Fruit fly (Drosophila melanogaster) Kc167 (cell line): Measurements from ENCODE around the gene CG7840.

Experiments used
- Myc ChIP-seq: fragments of >200 bp; optimal IDR thresholded peaks from 2 replicates; lab custom pipeline; 2017; ENCODE audit warnings: missing external identifiers
- Sin3A ChIP-seq: fragments of >200 bp; optimal IDR thresholded peaks from 2 replicates; lab custom pipeline; 2018; ENCODE audit warnings: missing external identifiers
- h ChIP-seq: fragments of >200 bp; optimal IDR thresholded peaks from 3 replicates; lab custom pipeline; 2018; ENCODE audit warnings: missing external identifiers
- insv ChIP-seq: fragments of >200 bp; optimal IDR thresholded peaks from 3 replicates; lab custom pipeline; 2018; ENCODE audit warnings: missing external identifiers
- psq ChIP-seq: fragments of >200 bp; optimal IDR thresholded peaks from 2 replicates; lab custom pipeline; 2017; ENCODE audit warnings: missing external identifiers
- ttk ChIP-seq: sonication (Bioruptor generic); optimal IDR thresholded peaks from 2 replicates; lab custom pipeline; 2017; ENCODE audit warnings: missing external identifiers

CG7840 gene

DNA sequence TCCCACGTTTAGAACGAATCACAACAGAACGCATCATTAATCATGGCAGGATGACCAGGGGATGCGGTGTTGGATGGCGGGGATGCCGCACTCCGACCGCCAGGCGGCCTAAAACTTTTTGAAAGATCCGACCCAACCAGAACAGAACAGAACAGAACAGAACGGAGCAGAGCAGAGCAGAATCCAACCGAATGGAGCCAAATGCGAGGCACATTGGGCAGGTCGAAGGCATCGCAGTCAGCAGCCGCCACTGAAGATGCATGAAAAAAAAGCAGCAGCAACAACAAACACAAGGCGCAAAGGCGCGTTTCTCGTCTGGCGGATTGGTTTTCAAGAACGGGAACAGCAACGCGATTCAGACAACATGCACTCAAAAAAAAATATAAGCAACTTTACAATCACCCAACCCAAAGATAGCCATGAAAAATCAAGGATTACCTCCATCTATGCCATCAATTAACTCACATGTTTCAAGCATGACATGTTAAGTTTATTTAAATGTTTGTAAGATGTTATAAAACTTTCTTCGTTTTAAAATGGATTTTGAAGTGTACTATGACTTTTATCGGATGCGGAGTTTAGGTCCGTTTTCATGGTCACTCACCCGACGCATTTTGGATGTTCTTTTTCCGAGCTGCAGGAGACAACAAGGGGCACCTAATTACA is 25.9 kb upstream of the CG7840 start:
- no peak for TF ChIP-seq insv
- TF ChIP-seq h (lab: Kevin White, UChicago) = no peak
- no peak for TF ChIP-seq psq (lab: Kevin White, UChicago)
- TF ChIP-seq ttk (lab: Kevin White, UChicago) = no peak
- TF ChIP-seq Sin3A (lab: Kevin White, UChicago) = no peak
- TF ChIP-seq Myc (lab: Kevin White, UChicago) = no peak

DNA sequence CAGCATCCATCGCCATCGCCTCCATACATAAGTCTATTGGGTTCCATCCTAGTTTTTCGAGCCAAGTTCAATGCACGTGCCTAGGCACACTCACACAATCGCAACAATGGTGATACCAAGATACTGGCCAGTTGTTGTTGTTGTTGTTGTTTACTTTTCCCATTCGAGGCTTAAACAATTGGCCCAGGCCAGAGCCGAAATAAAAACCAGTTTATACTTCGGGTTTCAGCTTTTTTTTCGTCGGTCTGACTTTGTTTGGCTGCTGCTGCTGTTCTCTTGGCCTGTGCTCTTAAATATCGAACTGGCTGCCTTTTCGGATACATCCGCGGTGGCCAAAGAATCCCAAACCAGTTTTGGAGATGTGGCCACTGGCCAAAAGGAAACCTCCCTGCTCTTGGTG is 25.2 kb upstream of the CG7840 start:
- TF ChIP-seq insv (no peak), h (lab: Kevin White, UChicago) (no peak), Myc (lab: Kevin White, UChicago) (no peak), ttk (lab: Kevin White, UChicago) (no peak), Sin3A (lab: Kevin White, UChicago) (no peak), psq (lab: Kevin White, UChicago) (no peak)

DNA sequence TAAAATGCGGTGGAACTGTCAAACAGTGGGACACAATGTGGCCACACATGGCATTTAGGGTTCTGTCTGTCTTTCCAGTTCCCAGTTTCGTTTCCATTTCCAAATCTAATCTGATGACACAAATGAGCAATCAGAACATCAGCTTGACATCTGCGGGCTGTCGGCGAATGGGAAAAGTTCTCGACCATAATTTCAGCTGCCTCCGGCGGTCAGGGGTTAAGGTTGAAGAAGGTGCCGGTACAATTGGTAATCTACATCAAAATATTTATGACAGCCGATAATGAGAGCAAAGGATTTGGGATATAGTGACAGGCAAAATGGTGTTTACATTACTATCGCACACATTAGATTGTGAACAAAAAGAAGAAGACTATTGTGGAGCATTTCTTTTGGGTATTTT is 23.5 kb upstream of the CG7840 start:
- no peak for TF ChIP-seq insv
- TF ChIP-seq Sin3A (lab: Kevin White, UChicago) = no peak
- TF ChIP-seq ttk (lab: Kevin White, UChicago) = no peak
- no peak for TF ChIP-seq h (lab: Kevin White, UChicago)
- TF ChIP-seq psq (lab: Kevin White, UChicago) = no peak
- no peak for TF ChIP-seq Myc (lab: Kevin White, UChicago)

DNA sequence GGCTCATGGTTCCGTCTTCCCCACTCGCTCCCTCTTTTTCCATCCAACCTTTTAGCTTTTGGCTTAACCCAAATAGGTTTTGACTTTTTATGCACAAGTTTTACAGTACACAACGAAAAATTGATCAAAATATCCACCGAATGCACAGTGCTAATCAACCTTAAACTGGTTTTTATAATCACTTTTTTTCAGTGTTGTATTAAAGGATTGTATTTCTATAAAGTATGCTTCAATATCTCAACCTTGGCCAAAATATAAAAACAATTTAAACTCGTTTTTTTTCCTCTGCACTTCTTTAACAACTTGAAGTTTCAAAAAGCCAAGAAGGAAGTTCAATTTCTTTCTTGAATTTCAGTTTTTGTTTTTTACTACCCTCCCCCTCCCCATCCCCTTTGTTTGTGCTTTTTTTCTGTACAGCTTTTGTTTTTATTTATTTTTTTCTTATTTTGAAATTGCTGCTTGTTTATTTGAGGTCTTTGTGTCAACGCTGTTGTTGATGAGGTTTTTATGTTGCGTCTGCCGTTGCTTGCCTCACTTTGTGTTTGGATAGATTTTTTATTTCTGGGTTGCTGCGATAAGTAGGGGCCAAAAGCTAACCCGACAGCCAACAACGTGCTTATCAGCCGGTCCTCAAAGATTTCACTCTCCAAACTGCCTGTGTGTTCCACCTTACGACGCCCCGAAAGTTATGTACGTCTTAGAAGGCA is 20.3 kb upstream of the CG7840 start:
- TF ChIP-seq psq (lab: Kevin White, UChicago) (no peak), Myc (lab: Kevin White, UChicago) (no peak), Sin3A (lab: Kevin White, UChicago) (no peak), ttk (lab: Kevin White, UChicago) (no peak), h (lab: Kevin White, UChicago) (no peak), insv (no peak)

DNA sequence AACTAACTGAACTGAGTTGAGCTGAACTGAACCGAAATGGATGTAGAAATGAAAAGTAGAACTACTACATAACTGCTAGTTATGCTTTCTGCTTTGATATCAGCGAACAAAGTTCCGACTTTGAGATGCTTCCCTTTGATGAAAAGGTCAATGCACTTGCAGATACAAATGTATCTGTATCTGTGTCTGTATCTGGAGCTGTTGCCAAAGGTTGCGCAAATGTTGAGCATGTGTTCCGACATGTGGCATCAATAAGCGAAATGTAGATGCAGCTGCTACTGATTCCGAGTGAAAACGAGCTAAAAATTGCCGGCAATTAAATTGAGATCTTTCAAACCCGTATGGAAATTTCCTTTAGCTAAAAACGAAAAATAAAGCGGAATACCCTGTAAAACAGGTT is 18.8 kb upstream of the CG7840 start:
- TF ChIP-seq insv (no peak), Sin3A (lab: Kevin White, UChicago) (no peak), Myc (lab: Kevin White, UChicago) (no peak), psq (lab: Kevin White, UChicago) (no peak)

DNA sequence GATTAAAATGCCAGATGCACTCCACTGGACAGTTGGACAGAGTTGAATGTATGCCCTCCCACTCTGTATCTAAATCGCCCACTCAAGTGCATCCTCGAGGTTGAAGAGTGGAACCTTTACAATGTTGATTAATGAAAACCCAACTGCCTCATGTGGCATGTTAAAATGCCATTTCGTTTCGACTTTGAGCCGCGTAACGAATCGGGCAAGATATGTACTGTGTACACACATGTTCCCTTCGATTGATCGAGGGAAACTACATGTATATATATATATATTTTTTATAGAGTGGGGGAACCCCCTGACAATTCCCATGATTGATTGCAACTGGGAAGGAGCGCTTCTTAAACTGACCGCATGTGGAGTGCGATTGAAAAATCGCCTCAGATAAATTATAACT is 17.3 kb upstream of the CG7840 start:
- no peak for TF ChIP-seq insv
- no peak for TF ChIP-seq h (lab: Kevin White, UChicago)
- no peak for TF ChIP-seq psq (lab: Kevin White, UChicago)
- no peak for TF ChIP-seq Myc (lab: Kevin White, UChicago)
- TF ChIP-seq ttk (lab: Kevin White, UChicago) = no peak
- TF ChIP-seq Sin3A (lab: Kevin White, UChicago) = no peak

DNA sequence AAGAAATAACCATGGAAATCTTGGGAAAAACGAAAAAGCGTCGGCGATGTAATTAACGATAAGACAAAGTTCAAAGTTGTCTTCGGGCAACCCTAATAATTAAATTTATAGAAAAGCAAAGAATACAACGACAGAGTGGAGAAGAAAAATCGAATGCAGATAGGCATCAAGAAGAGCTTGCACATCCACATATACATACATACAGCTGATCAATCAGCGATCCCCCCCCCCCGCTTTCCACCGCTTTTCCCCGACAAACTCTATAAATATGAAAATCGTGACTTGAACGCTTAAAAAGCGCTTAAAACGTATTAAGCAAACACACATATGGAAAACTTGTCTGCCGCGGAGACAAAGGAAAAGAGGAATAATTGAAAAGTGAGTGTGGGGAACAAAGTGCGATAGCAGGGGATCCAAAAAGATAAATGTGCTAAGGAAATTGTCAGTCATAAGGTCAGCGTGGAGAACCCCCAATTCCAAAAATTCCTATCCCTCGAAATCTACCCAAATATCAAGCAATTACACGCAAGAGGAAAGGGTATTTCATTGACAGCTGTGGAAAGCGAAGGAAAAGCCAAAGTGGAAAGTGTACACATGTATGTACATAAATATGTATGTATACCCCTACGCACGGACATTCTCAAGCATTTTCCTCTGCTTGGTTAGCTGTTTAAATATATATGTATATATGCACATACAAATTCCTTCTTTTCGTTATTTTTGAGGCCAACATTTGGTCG is 15.9 kb upstream of the CG7840 start:
- TF ChIP-seq Sin3A (lab: Kevin White, UChicago) = no peak
- no peak for TF ChIP-seq psq (lab: Kevin White, UChicago)

DNA sequence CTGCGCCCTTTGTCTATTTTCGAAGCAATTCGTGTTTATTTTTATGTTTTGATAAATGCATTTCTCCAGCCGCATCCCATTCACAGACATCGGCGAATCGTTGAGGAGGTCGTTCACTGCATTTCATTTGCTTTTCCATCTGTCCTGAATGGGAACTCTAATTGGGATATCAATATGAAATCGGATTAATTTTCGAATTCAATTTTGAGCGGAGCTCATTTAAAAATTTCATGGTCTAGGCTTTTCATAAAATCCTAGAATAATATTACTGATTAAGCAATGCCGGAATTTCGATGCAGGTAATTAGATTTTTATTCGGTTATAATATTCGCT is 15.3 kb upstream of the CG7840 start:
- TF ChIP-seq ttk (lab: Kevin White, UChicago) = no peak

DNA sequence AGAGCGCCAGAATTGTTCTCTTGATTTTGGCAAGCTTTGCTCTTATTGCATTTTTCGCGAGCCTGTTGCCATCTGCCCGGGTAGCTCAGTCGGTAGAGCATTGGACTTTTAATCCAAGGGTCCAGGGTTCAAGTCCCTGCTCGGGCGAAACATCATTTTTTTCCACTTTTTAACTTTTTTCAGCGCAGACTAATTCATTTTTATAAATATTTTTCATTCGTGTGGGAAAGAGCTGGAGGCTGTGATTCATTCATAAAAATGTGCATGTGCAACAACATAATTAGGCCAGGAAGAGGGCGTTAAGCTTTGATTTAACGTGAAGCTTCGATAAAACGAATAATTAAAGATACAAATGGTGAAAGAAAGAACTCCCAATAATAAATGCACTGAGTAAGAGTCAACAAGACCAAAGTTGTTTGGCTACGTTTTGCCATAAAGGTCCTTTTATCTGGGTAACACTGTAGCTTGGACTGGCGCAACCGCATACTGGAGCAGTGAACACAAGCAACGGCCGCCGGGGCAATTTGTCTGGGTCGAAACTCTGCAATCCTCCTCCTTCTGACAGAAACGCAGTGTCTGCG is 14.6 kb upstream of the CG7840 start:
- TF ChIP-seq psq (lab: Kevin White, UChicago) (no peak), Sin3A (lab: Kevin White, UChicago) (no peak)

DNA sequence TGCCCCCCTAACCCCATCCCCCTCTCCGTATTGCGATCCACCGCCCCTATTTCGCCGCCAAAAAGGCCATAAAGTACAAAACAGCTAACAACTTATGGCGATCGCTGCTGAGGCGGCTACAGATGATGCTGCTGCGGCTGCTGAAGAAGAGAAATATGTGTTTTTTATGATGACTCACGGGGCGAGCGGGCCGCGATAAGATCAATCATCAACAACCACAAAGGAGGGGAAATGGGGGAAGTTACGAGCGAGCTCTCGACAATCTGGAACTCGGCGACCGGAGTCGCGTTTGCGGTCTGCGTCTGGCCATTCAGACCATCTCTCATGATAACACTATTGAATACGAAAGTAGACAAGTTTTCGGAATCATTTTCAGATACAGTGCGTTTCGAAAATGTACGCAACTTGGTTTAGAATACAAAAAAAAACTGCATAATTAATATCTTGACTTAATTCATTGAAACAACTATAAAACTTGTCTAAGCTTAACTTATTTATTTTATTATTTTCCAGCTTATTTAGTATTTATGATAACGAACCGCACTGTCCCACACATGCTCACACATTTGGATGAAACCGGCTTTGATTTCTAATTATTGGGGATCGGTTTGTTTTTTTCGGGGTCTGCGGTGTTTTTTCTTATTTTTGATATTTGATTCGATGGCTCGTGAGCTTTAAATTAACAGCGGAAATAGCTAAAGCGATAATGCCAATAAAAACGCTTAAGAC is 13.1 kb upstream of the CG7840 start:
- TF ChIP-seq psq (lab: Kevin White, UChicago) (no peak), insv (no peak), Myc (lab: Kevin White, UChicago) (no peak)

DNA sequence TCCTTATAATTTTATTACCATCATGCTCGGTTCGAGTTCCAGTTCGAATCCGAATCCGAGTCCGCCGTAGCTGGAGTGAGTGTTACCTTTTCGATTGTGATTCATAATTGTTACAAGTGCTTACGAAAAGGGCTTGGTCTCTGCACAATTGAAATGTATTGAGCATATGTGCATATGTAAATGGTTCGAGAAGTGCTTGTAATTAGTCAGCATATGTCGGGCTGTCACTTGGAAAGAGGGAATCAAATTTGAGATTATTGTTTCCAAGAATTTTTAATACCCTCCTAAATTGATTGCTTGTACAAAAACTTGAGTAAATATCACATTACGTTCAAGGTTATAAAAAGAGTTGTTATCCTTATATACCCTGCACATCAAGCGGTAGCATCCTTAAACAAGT is 11.9 kb upstream of the CG7840 start:
- TF ChIP-seq Sin3A (lab: Kevin White, UChicago) (no peak), h (lab: Kevin White, UChicago) (no peak), insv (no peak), Myc (lab: Kevin White, UChicago) (no peak), ttk (lab: Kevin White, UChicago) (no peak), psq (lab: Kevin White, UChicago) (no peak)

DNA sequence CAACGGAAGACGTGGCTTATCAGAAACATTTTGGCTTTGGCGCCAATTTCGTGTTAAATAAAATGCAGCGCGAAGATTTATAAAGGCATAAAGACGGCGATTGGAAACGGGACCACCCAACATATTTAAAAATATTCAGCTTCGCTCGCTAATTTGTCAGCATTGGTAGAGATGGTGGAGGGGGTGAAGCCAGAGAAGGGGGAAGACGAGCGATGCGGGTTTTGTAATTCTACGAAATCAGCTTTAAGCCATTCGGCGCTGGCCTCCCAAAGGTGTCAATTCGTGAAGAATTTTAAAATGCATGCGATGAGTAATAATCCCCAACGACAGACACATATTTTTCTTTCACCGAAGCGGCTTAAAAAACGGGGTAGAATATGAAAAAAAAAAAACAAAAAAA is 11.3 kb upstream of the CG7840 start:
- no peak for TF ChIP-seq ttk (lab: Kevin White, UChicago)
- TF ChIP-seq h (lab: Kevin White, UChicago) = no peak
- no peak for TF ChIP-seq psq (lab: Kevin White, UChicago)
- TF ChIP-seq insv = no peak
- TF ChIP-seq Myc (lab: Kevin White, UChicago) = no peak
- no peak for TF ChIP-seq Sin3A (lab: Kevin White, UChicago)
